Worm (Caenorhabditis elegans) whole organism, mixed stage, embryonic: ENCODE measurements around the gene sre-9.

Experiments used
- M03D4.4 ChIP-seq: sonication (generic microtip); optimal IDR thresholded peaks from 2 replicates; lab custom pipeline; 2017; ENCODE audit warnings: mild to moderate bottlenecking, missing genetic modification characterization, missing compliant biosample characterization
- bed-3 ChIP-seq: fragments of 200-800 bp; sonication (Bioruptor generic); optimal IDR thresholded peaks from 3 replicates; lab custom pipeline; 2018; ENCODE audit warnings: mild to moderate bottlenecking, missing genetic modification characterization, moderate library complexity, missing compliant biosample characterization
- ceh-39 ChIP-seq: fragments of 150-350 bp; optimal IDR thresholded peaks from 2 replicates; lab custom pipeline; 2014; ENCODE audit warnings: missing biosample characterization, missing genetic modification characterization
- ceh-43 ChIP-seq: fragments of 200-800 bp; sonication (Bioruptor generic); optimal IDR thresholded peaks from 2 replicates; lab custom pipeline; 2018; ENCODE audit warnings: mild to moderate bottlenecking, missing genetic modification characterization, moderate library complexity, missing compliant biosample characterization
- ceh-83 ChIP-seq: fragments of 200-800 bp; sonication (Bioruptor generic); optimal IDR thresholded peaks from 2 replicates; lab custom pipeline; 2018; ENCODE audit warnings: mild to moderate bottlenecking, missing genetic modification characterization, missing compliant biosample characterization
- ces-1 ChIP-seq: fragments of 150-350 bp; optimal IDR thresholded peaks from 2 replicates; lab custom pipeline; 2014; ENCODE audit warnings: missing biosample characterization, missing genetic modification reagents, missing genetic modification characterization
- cnd-1 ChIP-seq: fragments of 200-800 bp; sonication (Bioruptor generic); optimal IDR thresholded peaks from 2 replicates; lab custom pipeline; 2018; ENCODE audit warnings: mild to moderate bottlenecking, missing genetic modification characterization, missing compliant biosample characterization
- drap-1 ChIP-seq: fragments of 200-800 bp; sonication (Bioruptor generic); optimal IDR thresholded peaks from 3 replicates; lab custom pipeline; 2018; ENCODE audit warnings: mild to moderate bottlenecking, missing genetic modification characterization, missing compliant biosample characterization
- elt-1 ChIP-seq: sonication (generic microtip); optimal IDR thresholded peaks from 2 replicates; lab custom pipeline; 2017; ENCODE audit warnings: missing genetic modification characterization, mild to moderate bottlenecking, missing compliant biosample characterization, antibody characterized with exemption, moderate library complexity, borderline replicate concordance; ENCODE audit not compliant: insufficient read depth
- elt-3 ChIP-seq: fragments of 150-350 bp; optimal IDR thresholded peaks from 2 replicates; lab custom pipeline; 2014; ENCODE audit warnings: missing biosample characterization, missing genetic modification characterization
- flh-1 ChIP-seq: fragments of 200-800 bp; sonication (Bioruptor generic); optimal IDR thresholded peaks from 2 replicates; lab custom pipeline; 2018; ENCODE audit warnings: mild to moderate bottlenecking, missing genetic modification characterization, moderate library complexity, missing compliant biosample characterization
- lin-13 ChIP-seq: fragments of 150-350 bp; optimal IDR thresholded peaks from 2 replicates; lab custom pipeline; 2014; ENCODE audit warnings: missing biosample characterization, missing genetic modification characterization
- lsy-2 ChIP-seq: fragments of 150-350 bp; optimal IDR thresholded peaks from 2 replicates; lab custom pipeline; 2014; ENCODE audit warnings: missing biosample characterization, missing genetic modification characterization
- mab-5 ChIP-seq: fragments of 150-350 bp; optimal IDR thresholded peaks from 2 replicates; lab custom pipeline; 2014; ENCODE audit warnings: missing biosample characterization, missing genetic modification characterization
- mep-1 ChIP-seq: fragments of 150-350 bp; optimal IDR thresholded peaks from 2 replicates; lab custom pipeline; 2017; ENCODE audit warnings: missing biosample characterization, missing genetic modification reagents, missing genetic modification characterization, inconsistent platforms
- nhr-12 ChIP-seq: fragments of 150-350 bp; optimal IDR thresholded peaks from 2 replicates; lab custom pipeline; 2014; ENCODE audit warnings: missing biosample characterization, missing genetic modification characterization
- nhr-2 ChIP-seq: fragments of 150-350 bp; optimal IDR thresholded peaks from 2 replicates; lab custom pipeline; 2014; ENCODE audit warnings: missing biosample characterization, missing genetic modification characterization
- nhr-28 ChIP-seq: fragments of 150-350 bp; optimal IDR thresholded peaks from 2 replicates; lab custom pipeline; 2014; ENCODE audit warnings: missing biosample characterization, missing genetic modification characterization
- pha-4 ChIP-seq: fragments of 150-350 bp; optimal IDR thresholded peaks from 2 replicates; lab custom pipeline; 2018; ENCODE audit warnings: missing biosample characterization, missing genetic modification reagents, missing genetic modification characterization
- sem-2 ChIP-seq: fragments of 200-800 bp; sonication (Bioruptor generic); optimal IDR thresholded peaks from 2 replicates; lab custom pipeline; 2018; ENCODE audit warnings: mild to moderate bottlenecking, missing genetic modification characterization, missing compliant biosample characterization
- snpc-4 ChIP-seq: fragments of 150-350 bp; optimal IDR thresholded peaks from 2 replicates; lab custom pipeline; 2014; ENCODE audit warnings: missing biosample characterization, missing genetic modification characterization
- sptf-1 ChIP-seq: sonication (generic microtip); optimal IDR thresholded peaks from 2 replicates; lab custom pipeline; 2017; ENCODE audit warnings: mild to moderate bottlenecking, missing genetic modification characterization, moderate library complexity, missing compliant biosample characterization
- tbx-8 ChIP-seq: fragments of 200-800 bp; sonication (Bioruptor generic); optimal IDR thresholded peaks from 2 replicates; lab custom pipeline; 2018; ENCODE audit warnings: mild to moderate bottlenecking, missing genetic modification characterization, moderate library complexity, missing compliant biosample characterization
- unc-120 ChIP-seq: sonication (generic microtip); optimal IDR thresholded peaks from 2 replicates; lab custom pipeline; 2017; ENCODE audit warnings: missing genetic modification characterization, missing compliant biosample characterization; ENCODE audit not compliant: poor library complexity, severe bottlenecking
- unc-39 ChIP-seq: fragments of 150-350 bp; optimal IDR thresholded peaks from 2 replicates; lab custom pipeline; 2014; ENCODE audit warnings: missing biosample characterization, missing genetic modification characterization
- unc-62 ChIP-seq: fragments of 150-350 bp; optimal IDR thresholded peaks from 2 replicates; lab custom pipeline; 2014; ENCODE audit warnings: missing biosample characterization, missing genetic modification reagents, missing genetic modification characterization
- zip-8 ChIP-seq: fragments of 150-350 bp; optimal IDR thresholded peaks from 2 replicates; lab custom pipeline; 2014; ENCODE audit warnings: missing biosample characterization, missing genetic modification characterization
- ztf-11 ChIP-seq: fragments of 150-350 bp; optimal IDR thresholded peaks from 2 replicates; lab custom pipeline; 2014; ENCODE audit warnings: missing biosample characterization, missing genetic modification characterization

Gene sre-9

ce11 chrV:3916480-3916879 lies 21.7 kb downstream of the sre-9 start, which contains the start of gene srx-67:
TSS of gene srx-67 (plus strand) at chrV:3916780.
- no peak for TF ChIP-seq nhr-28 (tag; lab: Kevin White, UChicago)

DNA sequence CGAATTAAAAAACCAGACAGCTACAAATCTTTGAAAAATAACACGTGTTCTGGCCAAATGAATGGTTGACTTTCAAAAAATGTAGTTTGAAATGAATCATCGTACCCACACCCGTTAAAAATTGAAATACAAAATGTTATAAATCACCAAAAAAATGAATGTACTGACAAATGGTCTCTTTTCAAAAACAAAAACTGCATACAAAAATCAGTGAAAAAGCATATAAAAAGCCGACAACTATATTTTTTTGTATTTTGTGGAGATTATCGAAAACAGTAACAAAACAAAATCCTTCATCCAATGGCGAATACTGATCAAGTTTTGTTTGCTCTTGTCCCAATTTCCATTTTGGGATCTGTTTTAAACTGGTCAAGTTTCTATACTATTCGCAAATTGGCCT lies 24.5 kb downstream of the sre-9 start, which contains the start of gene srx-66:
srx-66 (plus strand) TSS at position 301 of the 400 bp plus-strand sequence.
- TF ChIP-seq snpc-4: no peak
- TF ChIP-seq nhr-28 (tag; lab: Kevin White, UChicago): no peak
- TF ChIP-seq sem-2 (GFP tag; lab: Kevin White, UChicago): no peak
- TF ChIP-seq drap-1 (GFP tag; lab: Kevin White, UChicago): no peak
- TF ChIP-seq ztf-11 (tag; lab: Kevin White, UChicago): no peak
- TF ChIP-seq ces-1 (GFP tag; lab: Kevin White, UChicago): no peak
- TF ChIP-seq mab-5 (tag; lab: Kevin White, UChicago): no peak
- no peak for TF ChIP-seq nhr-12 (tag; lab: Kevin White, UChicago)
- TF ChIP-seq zip-8 (tag; lab: Kevin White, UChicago): no peak
- TF ChIP-seq flh-1 (GFP tag; lab: Kevin White, UChicago): no peak
- no peak for TF ChIP-seq ceh-43
- TF ChIP-seq unc-62 (GFP tag; lab: Kevin White, UChicago): no peak
- TF ChIP-seq nhr-2 (tag; lab: Kevin White, UChicago): no peak
- TF ChIP-seq unc-39 (tag; lab: Kevin White, UChicago): no peak
- no peak for TF ChIP-seq pha-4 (tag; lab: Kevin White, UChicago)
- no peak for TF ChIP-seq lsy-2 (tag; lab: Kevin White, UChicago)

- TF ChIP-seq pha-4 (tag; lab: Kevin White, UChicago): no peak
- TF ChIP-seq, all 35 proteins: peak for 0
Observed at ce11 chrV:3921635-3922034, 26.9 kb downstream of the sre-9 start, which contains the start of gene srx-65. TSS of gene srx-65 (plus strand) at chrV:3921935.

ce11 chrV:3922547-3922946 lies 27.8 kb downstream of the sre-9 start:
- TF ChIP-seq cnd-1 (no peak), elt-3 (tag; lab: Kevin White, UChicago) (no peak), ces-1 (GFP tag; lab: Kevin White, UChicago) (no peak)
- TF ChIP-seq, all 35 proteins: peak for 0

ce11 chrV:3927522-3927921 lies 32.8 kb downstream of the sre-9 start:
- TF ChIP-seq drap-1 (GFP tag; lab: Kevin White, UChicago) (no peak), mab-5 (tag; lab: Kevin White, UChicago) (no peak), elt-1 (tag; lab: Kevin White, UChicago) (no peak), unc-120 (tag; lab: Kevin White, UChicago) (no peak), cnd-1 (no peak), tbx-8 (GFP tag; lab: Kevin White, UChicago) (no peak), ceh-83 (GFP tag; lab: Kevin White, UChicago) (no peak), flh-1 (GFP tag; lab: Kevin White, UChicago) (no peak), unc-39 (tag; lab: Kevin White, UChicago) (no peak), sptf-1 (tag; lab: Kevin White, UChicago) (no peak), snpc-4 (no peak), ceh-39 (no peak), mep-1 (tag; lab: Kevin White, UChicago) (no peak), lsy-2 (tag; lab: Kevin White, UChicago) (no peak), bed-3 (GFP tag; lab: Kevin White, UChicago) (no peak)

- TF ChIP-seq ceh-39 (no peak), sem-2 (GFP tag; lab: Kevin White, UChicago) (no peak), M03D4.4 (tag; lab: Kevin White, UChicago) (no peak), snpc-4 (no peak), mab-5 (tag; lab: Kevin White, UChicago) (no peak), lin-13 (tag; lab: Kevin White, UChicago) (no peak)
Observed at ce11 chrV:3929099-3929498, 34.3 kb downstream of the sre-9 start, which contains the start of gene srx-64. TSS of gene srx-64 (plus strand) at chrV:3929399.
